Fruit fly (Drosophila melanogaster): ENCODE data around the gene CG42659.

The CG42659 gene

DNA sequence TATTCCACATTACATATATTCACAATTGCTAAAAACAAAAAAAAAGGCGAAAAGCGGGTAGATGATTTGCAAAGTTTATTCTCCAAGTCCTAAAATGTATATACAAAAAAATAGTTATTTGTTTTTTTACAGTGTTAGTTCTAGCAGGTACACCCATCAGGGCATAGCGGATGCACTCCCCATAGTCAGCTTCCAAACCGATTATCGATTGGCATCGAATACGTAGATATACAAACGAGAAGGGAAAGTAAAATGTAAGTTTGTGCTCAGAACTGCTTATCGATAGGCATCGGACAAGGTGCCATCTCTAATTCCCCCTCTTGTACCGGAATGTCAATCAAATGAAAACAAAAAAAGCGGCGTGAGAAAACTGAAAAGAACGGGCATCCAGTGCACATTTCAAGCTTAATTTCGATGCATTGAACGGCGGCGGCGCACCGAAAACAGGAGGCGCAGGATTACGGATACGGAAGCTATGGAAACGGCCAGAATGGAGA lies 44.0 kb upstream of the CG42659 start, which contains the start of gene CG5674 (continued):
- no peak for TF ChIP-seq pan (optimal IDR thresholded peaks at IDR 0.05)
- peak in 1 of 2 experiments; percentile 52 for TF ChIP-seq pan (GFP tag; optimal IDR thresholded peaks at IDR 0.05 in 1 of 2, IDR thresholded peaks at IDR 0.05 in 1 of 2)
- TF ChIP-seq Dad (GFP tag; optimal IDR thresholded peaks at IDR 0.05), result no peak
- TF ChIP-seq CG2202 (tag; optimal IDR thresholded peaks at IDR 0.05), result no peak
- TF ChIP-seq sr (GFP tag; IDR thresholded peaks at IDR 0.05), result no peak
- TF ChIP-seq gcm (GFP tag; optimal IDR thresholded peaks at IDR 0.05), result no peak
- TF ChIP-seq cato (GFP tag; optimal IDR thresholded peaks at IDR 0.05; ENCODE audit: borderline replicate concordance), result no peak
- no peak for TF ChIP-seq D19A (tag; optimal IDR thresholded peaks at IDR 0.05)
- TF ChIP-seq CG8290 (GFP tag; optimal IDR thresholded peaks at IDR 0.05), result no peak
- no peak for TF ChIP-seq CG8290 (tag; optimal IDR thresholded peaks at IDR 0.05)
- no peak for TF ChIP-seq CG7271 (tag; optimal IDR thresholded peaks at IDR 0.05)
- peak; percentile 41 for TF ChIP-seq Antp (GFP tag; optimal IDR thresholded peaks at IDR 0.05)
- no peak for TF ChIP-seq Eip74EF (GFP tag; optimal IDR thresholded peaks at IDR 0.05)
- TF ChIP-seq H15 (GFP tag; IDR thresholded peaks at IDR 0.05), result peak; percentile 53; the same call in 1 of the 3 replicates
- TF ChIP-seq CG10959 (GFP tag; IDR thresholded peaks at IDR 0.05), result no peak
- no peak for TF ChIP-seq Gsc (GFP tag; IDR thresholded peaks at IDR 0.05)
- TF ChIP-seq ap (GFP tag; IDR thresholded peaks at IDR 0.05), result no peak
- peak; percentile 93 for TF ChIP-seq Bgb (GFP tag; IDR thresholded peaks at IDR 0.05; ENCODE audit: partially characterized antibody)
- peak; percentile 86; the same call in 3 of the 4 replicates for TF ChIP-seq chinmo (GFP tag; IDR thresholded peaks at IDR 0.05; ENCODE audit: partially characterized antibody)
- no peak for TF ChIP-seq CG10654 (GFP tag; optimal IDR thresholded peaks at IDR 0.05)
- TF ChIP-seq bbx (GFP tag; IDR thresholded peaks at IDR 0.05; ENCODE audit: partially characterized antibody), result peak; percentile 85
- no peak for TF ChIP-seq ab (GFP tag; optimal IDR thresholded peaks at IDR 0.05)
- TF ChIP-seq ssp (GFP tag; IDR thresholded peaks at IDR 0.05), result no peak
- peak; percentile 95 for TF ChIP-seq Ets65A (GFP tag)
- TF ChIP-seq phol (tag; optimal IDR thresholded peaks at IDR 0.05), result peak; percentile 72
- TF ChIP-seq CG12769 (tag; optimal IDR thresholded peaks at IDR 0.05), result no peak
- TF ChIP-seq her (GFP tag; optimal IDR thresholded peaks at IDR 0.05), result no peak
- peak; percentile 37 for TF ChIP-seq tx (GFP tag; optimal IDR thresholded peaks at IDR 0.05)
- TF ChIP-seq CG3838 (GFP tag; optimal IDR thresholded peaks at IDR 0.05), result no peak
- no peak for TF ChIP-seq CkIIα-i1 (GFP tag; IDR thresholded peaks at IDR 0.05)
- TF ChIP-seq GATAe (GFP tag; conservative IDR thresholded peaks at IDR 0.05), result no peak
- peak; percentile 50 for TF ChIP-seq CG4730 (GFP tag; IDR thresholded peaks at IDR 0.05)
- no peak for TF ChIP-seq emc (GFP tag; optimal IDR thresholded peaks at IDR 0.05)
- TF ChIP-seq Drgx (GFP tag; IDR thresholded peaks at IDR 0.05), result peak; percentile 54
- TF ChIP-seq pum (GFP tag; optimal IDR thresholded peaks at IDR 0.05), result peak; percentile 48
- no peak for TF ChIP-seq Fer1 (GFP tag; optimal IDR thresholded peaks at IDR 0.05)
- no peak for TF ChIP-seq mirr (GFP tag; optimal IDR thresholded peaks at IDR 0.05)
- no peak for TF ChIP-seq dimm (GFP tag; IDR thresholded peaks at IDR 0.05)
- peak; percentile 82 for TF ChIP-seq Dbx (GFP tag; IDR thresholded peaks at IDR 0.05)
- no peak for TF ChIP-seq CG13624 (GFP tag; optimal IDR thresholded peaks at IDR 0.05)
- TF ChIP-seq HLH54F (GFP tag; optimal IDR thresholded peaks at IDR 0.05), result peak; percentile 66
- no peak for TF ChIP-seq CG4282 (GFP tag; optimal IDR thresholded peaks at IDR 0.05)
- peak; percentile 66; the same call in 2 of the 3 replicates for TF ChIP-seq zfh1 (GFP tag; IDR thresholded peaks at IDR 0.05)
- peak; percentile 76; the same call in 1 of the 3 replicates for TF ChIP-seq CG11456 (GFP tag; IDR thresholded peaks at IDR 0.05)
- TF ChIP-seq kay (GFP tag; optimal IDR thresholded peaks at IDR 0.05), result no peak
- peak; percentile 47 for TF ChIP-seq zfh2 (GFP tag; optimal IDR thresholded peaks at IDR 0.05)
- no peak for TF ChIP-seq Hand (GFP tag; optimal IDR thresholded peaks at IDR 0.05)
- TF ChIP-seq CG15696 (tag; optimal IDR thresholded peaks at IDR 0.05), result no peak
- TF ChIP-seq maf-S (GFP tag; optimal IDR thresholded peaks at IDR 0.05), result no peak
- TF ChIP-seq CG4854 (GFP tag; optimal IDR thresholded peaks at IDR 0.05), result no peak
- no peak for TF ChIP-seq CG12071 (GFP tag; optimal IDR thresholded peaks at IDR 0.05)
- no peak for TF ChIP-seq CG14965 (GFP tag; optimal IDR thresholded peaks at IDR 0.05; ENCODE audit: borderline replicate concordance)
